Fruit fly (Drosophila melanogaster) whole organism, adult: Measurements from ENCODE around the gene Hph.

Experiments
- CG11617 ChIP-seq: fragments of 200-800 bp; sonication (Bioruptor generic); optimal IDR thresholded peaks from 2 replicates; lab custom pipeline; 2017; ENCODE audit warnings: mild to moderate bottlenecking, missing biosample characterization, missing genetic modification reagents, missing genetic modification characterization
- CG12768 ChIP-seq: fragments of 200-800 bp; sonication (Bioruptor generic); optimal IDR thresholded peaks from 2 replicates; lab custom pipeline; 2017; ENCODE audit warnings: missing biosample characterization, missing genetic modification characterization, mild to moderate bottlenecking, moderate library complexity, missing genetic modification reagents
- CG14711 ChIP-seq: fragments of 200-800 bp; sonication (Bioruptor generic); optimal IDR thresholded peaks from 2 replicates; lab custom pipeline; 2018; ENCODE audit warnings: missing biosample characterization, mild to moderate bottlenecking, missing genetic modification characterization, moderate library complexity
- CG1620 ChIP-seq: fragments of 200-800 bp; sonication (Bioruptor generic); optimal IDR thresholded peaks from 2 replicates; lab custom pipeline; 2016; ENCODE audit warnings: missing biosample characterization, missing genetic modification characterization
- CG33017 ChIP-seq: fragments of 200-800 bp; sonication (Bioruptor generic); optimal IDR thresholded peaks from 2 replicates; lab custom pipeline; 2018; ENCODE audit warnings: missing biosample characterization, mild to moderate bottlenecking, missing genetic modification characterization, moderate library complexity
- CG5204 ChIP-seq: fragments of 200-800 bp; sonication (Bioruptor generic); optimal IDR thresholded peaks from 2 replicates; lab custom pipeline; 2016; ENCODE audit warnings: missing biosample characterization, missing genetic modification characterization
- CG7045 ChIP-seq: fragments of 200-800 bp; sonication (Bioruptor generic); optimal IDR thresholded peaks from 2 replicates; lab custom pipeline; 2017; ENCODE audit warnings: missing biosample characterization, mild to moderate bottlenecking, missing genetic modification characterization
- CG7101 ChIP-seq: fragments of 200-800 bp; sonication (Bioruptor generic); optimal IDR thresholded peaks from 2 replicates; lab custom pipeline; 2018; ENCODE audit warnings: missing biosample characterization, mild to moderate bottlenecking, missing genetic modification characterization, moderate library complexity
- Clk ChIP-seq: fragments of 200-800 bp; sonication (Bioruptor generic); optimal IDR thresholded peaks from 2 replicates; lab custom pipeline; 2017; ENCODE audit warnings: missing biosample characterization, missing genetic modification characterization
- Crg-1 ChIP-seq: fragments of 200-800 bp; sonication (Bioruptor generic); optimal IDR thresholded peaks from 2 replicates; lab custom pipeline; 2016; ENCODE audit warnings: missing biosample characterization, missing genetic modification characterization
- Hr96 ChIP-seq: fragments of 200-800 bp; sonication (Bioruptor generic); optimal IDR thresholded peaks from 2 replicates; lab custom pipeline; 2016; ENCODE audit warnings: missing biosample characterization, missing genetic modification characterization
- Mnt ChIP-seq: fragments of 200-800 bp; sonication (Bioruptor generic); optimal IDR thresholded peaks from 2 replicates; lab custom pipeline; 2016; ENCODE audit warnings: missing biosample characterization, mild to moderate bottlenecking, missing genetic modification characterization
- bab1 ChIP-seq: fragments of 200-800 bp; sonication (Bioruptor generic); optimal IDR thresholded peaks from 3 replicates; lab custom pipeline; 2019; ENCODE audit warnings: missing biosample characterization, mild to moderate bottlenecking, missing genetic modification characterization, moderate library complexity
- cic ChIP-seq: fragments of 200-800 bp; sonication (Bioruptor generic); optimal IDR thresholded peaks from 2 replicates; lab custom pipeline; 2017; ENCODE audit warnings: missing biosample characterization, mild to moderate bottlenecking, missing genetic modification characterization, moderate library complexity
- cnc ChIP-seq, 2 experiments: fragments of >200 bp; optimal IDR thresholded peaks; 2 replicates each; lab custom pipeline; 2017
- kay ChIP-seq: fragments of 200-800 bp; sonication (Bioruptor generic); peaks from one replicate; lab custom pipeline; 2016; ENCODE audit warnings: missing biosample characterization, missing genetic modification characterization, borderline replicate concordance
- ovo ChIP-seq: fragments of 200-800 bp; sonication (Bioruptor generic); optimal IDR thresholded peaks from 2 replicates; lab custom pipeline; 2016; ENCODE audit warnings: missing biosample characterization, missing genetic modification characterization
- pad ChIP-seq: fragments of 200-800 bp; sonication (Bioruptor generic); optimal IDR thresholded peaks from 3 replicates; lab custom pipeline; 2017; ENCODE audit warnings: missing biosample characterization, missing genetic modification characterization, mild to moderate bottlenecking, moderate library complexity, missing genetic modification reagents
- tj ChIP-seq: fragments of 200-800 bp; sonication (Bioruptor generic); optimal IDR thresholded peaks from 3 replicates; lab custom pipeline; 2017; ENCODE audit warnings: missing biosample characterization, mild to moderate bottlenecking, missing genetic modification characterization, moderate library complexity
- toe ChIP-seq: fragments of 200-800 bp; sonication (Bioruptor generic); optimal IDR thresholded peaks from 2 replicates; lab custom pipeline; 2016; ENCODE audit warnings: missing biosample characterization, missing genetic modification characterization

Gene Hph

DNA sequence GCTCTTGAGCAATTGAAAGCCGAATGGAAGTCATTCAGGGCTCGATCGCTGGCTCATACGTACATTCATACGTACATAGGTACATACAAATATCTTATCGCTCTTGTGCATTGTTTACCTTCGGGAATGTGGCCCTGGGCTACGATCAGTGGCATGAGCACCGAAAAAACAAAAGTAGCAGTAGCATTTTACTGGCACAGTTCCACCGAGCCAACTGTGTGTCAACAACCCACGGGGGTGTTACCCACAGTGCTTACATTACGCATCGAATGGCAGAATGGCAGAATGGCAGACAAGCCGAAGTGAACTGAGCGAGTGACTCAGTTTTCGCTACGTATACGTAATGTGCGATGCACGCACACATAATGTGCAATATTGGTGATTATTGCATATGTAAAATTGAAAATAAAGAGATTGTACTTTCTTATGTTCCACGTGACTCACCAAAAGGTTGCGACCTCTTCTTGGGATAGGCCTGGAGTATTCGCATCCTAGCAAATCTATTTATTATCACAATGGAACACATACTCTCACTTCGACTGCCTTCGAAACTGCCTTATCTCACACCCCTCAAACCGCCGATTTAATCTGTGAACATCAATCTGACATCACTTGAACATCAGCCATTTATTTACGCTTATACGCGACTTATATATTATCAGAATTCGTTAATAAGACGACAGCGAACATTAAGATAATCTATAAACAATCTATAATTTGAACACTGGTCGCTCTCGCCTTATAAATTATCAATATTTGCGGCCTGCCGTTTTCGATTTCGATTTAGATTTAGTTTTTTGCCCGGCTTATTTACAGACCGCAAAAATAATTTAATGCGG is 46.3 kb downstream of the Hph start:
- TF ChIP-seq tj (GFP tag; lab: Kevin White, UChicago) (peak; percentile 29), Crg-1 (GFP tag; lab: Kevin White, UChicago) (no peak)

- no peak for TF ChIP-seq CG33017
- TF ChIP-seq cnc (optimal IDR thresholded peaks at IDR 0.05; lab: Kevin White, UChicago) = no peak
- peak; percentile 10 for TF ChIP-seq CG12768 (GFP tag; lab: Kevin White, UChicago)
- no peak for TF ChIP-seq Mnt (GFP tag; lab: Kevin White, UChicago)
- TF ChIP-seq toe = no peak
- TF ChIP-seq Crg-1 (GFP tag; lab: Kevin White, UChicago) = no peak
- no peak for TF ChIP-seq ovo (GFP tag; lab: Kevin White, UChicago)
- no peak for TF ChIP-seq CG1620 (GFP tag; lab: Kevin White, UChicago)
- TF ChIP-seq CG5204 (GFP tag; lab: Kevin White, UChicago) = no peak
- no peak for TF ChIP-seq CG11617
- no peak for TF ChIP-seq CG7045
- peak; percentile 87 for TF ChIP-seq kay
- TF ChIP-seq pad (GFP tag; lab: Kevin White, UChicago) = no peak
- no peak for TF ChIP-seq CG14711 (tag; lab: Kevin White, UChicago)
- peak; percentile 44 for TF ChIP-seq cic (GFP tag; lab: Kevin White, UChicago)
- no peak for TF ChIP-seq Clk (GFP tag; lab: Kevin White, UChicago)
- TF ChIP-seq tj (GFP tag; lab: Kevin White, UChicago) = no peak
- no peak for TF ChIP-seq CG7101 (tag; lab: Kevin White, UChicago)
- TF ChIP-seq bab1 (GFP tag; lab: Kevin White, UChicago) = no peak
- TF ChIP-seq Hr96 (GFP tag; lab: Kevin White, UChicago) = no peak
These were observed 49.1 kb downstream of the Hph start for dm6 chr3R:5305850-5306483.

- TF ChIP-seq kay (peak; percentile 66), toe (no peak)
These were observed 51.4 kb downstream of the Hph start for dm6 chr3R:5308137-5308797.

dm6 chr3R:5309234-5309798 is 52.5 kb downstream of the Hph start:
- TF ChIP-seq cnc (optimal IDR thresholded peaks at IDR 0.05; lab: Kevin White, UChicago) (no peak), Mnt (GFP tag; lab: Kevin White, UChicago) (no peak), CG11617 (no peak), ovo (GFP tag; lab: Kevin White, UChicago) (no peak), Crg-1 (GFP tag; lab: Kevin White, UChicago) (no peak), pad (GFP tag; lab: Kevin White, UChicago) (peak; percentile 5), Clk (GFP tag; lab: Kevin White, UChicago) (no peak), CG14711 (tag; lab: Kevin White, UChicago) (no peak), CG7101 (tag; lab: Kevin White, UChicago) (no peak), kay (peak; percentile 89), cic (GFP tag; lab: Kevin White, UChicago) (peak; percentile 49), Hr96 (GFP tag; lab: Kevin White, UChicago) (no peak), bab1 (GFP tag; lab: Kevin White, UChicago) (no peak), tj (GFP tag; lab: Kevin White, UChicago) (no peak), toe (no peak), CG5204 (GFP tag; lab: Kevin White, UChicago) (no peak), CG7045 (no peak), CG33017 (no peak), CG12768 (GFP tag; lab: Kevin White, UChicago) (no peak), CG1620 (GFP tag; lab: Kevin White, UChicago) (no peak)

- TF ChIP-seq Mnt (GFP tag; lab: Kevin White, UChicago) = no peak
- no peak for TF ChIP-seq CG7101 (tag; lab: Kevin White, UChicago)
- TF ChIP-seq kay = peak; percentile 73
These were observed 53.4 kb downstream of the Hph start for dm6 chr3R:5310250-5310649.

DNA sequence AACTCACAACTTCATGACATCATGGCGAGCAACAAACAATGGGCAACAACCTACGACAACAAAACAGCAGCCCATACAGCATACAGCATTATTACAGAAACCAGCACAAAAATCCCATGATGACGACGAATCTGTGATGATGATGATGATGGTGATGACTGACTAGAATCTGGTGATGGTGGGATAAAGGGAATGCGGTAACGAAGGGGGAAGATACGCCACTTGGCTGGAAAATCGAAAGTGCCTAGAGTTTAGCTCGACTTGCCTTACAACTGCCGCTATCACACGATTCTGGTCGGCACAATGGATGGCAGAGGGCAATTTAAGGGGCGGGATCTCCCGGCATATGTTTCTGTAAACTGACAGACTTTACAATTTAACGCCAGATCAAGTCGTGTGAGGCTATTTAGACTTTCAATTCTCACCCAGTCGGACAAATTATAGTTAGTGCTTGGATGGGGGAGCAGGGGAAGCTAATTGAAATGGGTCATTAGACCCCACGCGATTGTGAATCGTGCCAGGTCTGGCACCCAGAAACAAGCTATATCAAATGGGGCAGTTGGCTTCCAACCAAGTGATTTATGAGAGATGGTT is 58.3 kb downstream of the Hph start:
- TF ChIP-seq CG11617 = no peak
- no peak for TF ChIP-seq Hr96 (GFP tag; lab: Kevin White, UChicago)
- TF ChIP-seq toe = no peak
- TF ChIP-seq Crg-1 (GFP tag; lab: Kevin White, UChicago) = no peak
- TF ChIP-seq CG5204 (GFP tag; lab: Kevin White, UChicago) = no peak
- TF ChIP-seq Clk (GFP tag; lab: Kevin White, UChicago) = no peak
- TF ChIP-seq CG1620 (GFP tag; lab: Kevin White, UChicago) = no peak
- no peak for TF ChIP-seq CG14711 (tag; lab: Kevin White, UChicago)
- TF ChIP-seq cic (GFP tag; lab: Kevin White, UChicago) = no peak
- no peak for TF ChIP-seq CG7101 (tag; lab: Kevin White, UChicago)
- TF ChIP-seq kay = peak; percentile 62
- peak; percentile 51 for TF ChIP-seq CG12768 (GFP tag; lab: Kevin White, UChicago)
- no peak for TF ChIP-seq tj (GFP tag; lab: Kevin White, UChicago)
- no peak for TF ChIP-seq CG33017
- TF ChIP-seq bab1 (GFP tag; lab: Kevin White, UChicago) = no peak
- no peak for TF ChIP-seq pad (GFP tag; lab: Kevin White, UChicago)
- TF ChIP-seq ovo (GFP tag; lab: Kevin White, UChicago) = no peak
- no peak for TF ChIP-seq Mnt (GFP tag; lab: Kevin White, UChicago)
